Fruit fly (Drosophila melanogaster) whole organism: ENCODE data around the gene CG13810.

Source experiments
- CG8478 ChIP-seq: fragments of >200 bp; optimal IDR thresholded peaks from 2 replicates; lab custom pipeline; 2018; ENCODE audit warnings: inconsistent platforms
- EcR ChIP-seq, 2 experiments: fragments of >200 bp; optimal IDR thresholded peaks; 2 replicates each; lab custom pipeline; 2017; ENCODE audit warnings: missing biosample characterization in 2 of 2, missing genetic modification characterization in 2 of 2, missing genetic modification reagents in 2 of 2
- psq ChIP-seq: fragments of >200 bp; optimal IDR thresholded peaks from 2 replicates; lab custom pipeline; 2017
- usp ChIP-seq: fragments of >200 bp; optimal IDR thresholded peaks from 2 replicates; lab custom pipeline; 2017; ENCODE audit warnings: missing biosample characterization, missing genetic modification characterization, mixed read lengths

DNA sequence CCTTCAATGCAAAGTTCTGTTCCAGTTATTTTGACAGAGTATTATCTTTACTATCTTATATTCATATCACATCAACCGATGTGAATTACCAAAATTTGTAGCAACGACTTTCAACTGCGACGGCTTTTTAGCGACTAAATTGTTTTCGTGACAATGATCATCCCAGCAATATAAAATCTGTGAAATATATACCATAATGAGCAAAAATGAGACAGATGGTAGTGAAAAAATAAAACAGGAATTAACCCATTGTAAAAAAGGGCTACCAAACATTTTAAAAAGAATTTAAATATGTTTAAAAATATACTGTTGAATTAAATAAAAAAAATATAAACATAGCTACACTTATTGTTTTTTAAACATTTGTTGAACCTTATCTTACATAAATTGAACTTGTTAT lies 11.5 kb upstream of the CG13810 start, which contains the start of gene CG15820:
- TF ChIP-seq usp (no peak), psq (lab: Kevin White, UChicago) (no peak), EcR (GFP tag; optimal IDR thresholded peaks at IDR 0.05; lab: Kevin White, UChicago) (no peak), CG8478 (lab: Kevin White, UChicago) (no peak)
